Worm (Caenorhabditis elegans): Measurements from ENCODE around the gene C23F12.4.

ce11 chrX:9409114-9409513 is 22.0 kb downstream of the C23F12.4 start:
- TF ChIP-seq aha-1 (tag; optimal IDR thresholded peaks at IDR 0.05), result no peak
- no peak for TF ChIP-seq alr-1 (tag; optimal IDR thresholded peaks at IDR 0.05; ENCODE audit: borderline replicate concordance)
- TF ChIP-seq zag-1 (tag; optimal IDR thresholded peaks at IDR 0.05), result no peak
- TF ChIP-seq skn-1 (tag; optimal IDR thresholded peaks at IDR 0.05), result no peak

Data from whole organism, L1 larva.